Worm (Caenorhabditis elegans) whole organism, early embryonic: ENCODE data around the gene egl-45.

Source experiments
- F13C5.2 ChIP-seq: sonication (generic microtip); optimal IDR thresholded peaks from 2 replicates; lab custom pipeline; 2017; ENCODE audit warnings: mild to moderate bottlenecking, missing genetic modification characterization, inconsistent platforms, missing compliant biosample characterization
- hnd-1 ChIP-seq: sonication (generic microtip); optimal IDR thresholded peaks from 2 replicates; lab custom pipeline; 2016; ENCODE audit warnings: missing genetic modification characterization, missing compliant biosample characterization

DNA sequence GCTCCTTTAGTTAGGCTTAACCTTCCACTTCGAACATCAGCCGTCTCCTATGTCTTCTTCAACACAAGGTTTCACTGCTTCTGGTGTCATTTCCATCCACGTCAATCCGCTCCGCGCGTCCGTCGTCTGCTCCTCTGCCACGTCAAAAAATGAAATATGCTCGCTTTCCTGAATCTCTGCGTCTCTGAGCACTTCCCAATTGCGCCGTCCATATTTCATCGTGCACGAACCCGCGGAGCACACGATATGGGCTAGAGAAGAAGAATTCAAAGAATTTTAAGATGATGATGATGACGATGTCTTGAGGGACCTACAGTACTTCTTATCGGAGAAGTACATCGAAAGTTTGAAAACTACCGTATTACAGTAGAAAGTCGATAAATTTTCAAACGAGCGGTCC lies 35.5 kb downstream of the egl-45 start:
- no peak for TF ChIP-seq hnd-1 (tag; lab: Kevin White, UChicago)
- no peak for TF ChIP-seq F13C5.2 (tag; lab: Kevin White, UChicago)
